Worm (Caenorhabditis elegans) whole organism, L4 larva: ENCODE measurements around the gene C06A12.8.

Experiments
- F10B5.3 ChIP-seq: sonication (generic microtip); optimal IDR thresholded peaks from 2 replicates; lab custom pipeline; 2016; ENCODE audit warnings: mild to moderate bottlenecking, missing genetic modification characterization, missing compliant biosample characterization
- F26F4.8 ChIP-seq: fragments of 200-800 bp; sonication (Bioruptor generic); conservative IDR thresholded peaks from 2 replicates; pipeline ENCODE4 v1.3.6; 2022; ENCODE audit warnings: missing genetic modification characterization, missing compliant biosample characterization
- Y105C5A.15 ChIP-seq: fragments of 200-800 bp; sonication (Bioruptor generic); IDR thresholded peaks from 2 replicates; pipeline ENCODE4 v1.3.6; 2022; ENCODE audit warnings: missing genetic modification characterization, missing compliant biosample characterization
- Y48G9A.11 ChIP-seq: fragments of 200-800 bp; sonication (Bioruptor generic); IDR thresholded peaks from 2 replicates; pipeline ENCODE4 v1.3.6; 2022; ENCODE audit warnings: missing genetic modification reagents, missing genetic modification characterization, missing compliant biosample characterization
- Y75B8A.6 ChIP-seq: fragments of 200-800 bp; sonication (Bioruptor generic); IDR thresholded peaks from 2 replicates; pipeline ENCODE4 v1.3.6; 2022; ENCODE audit warnings: missing genetic modification reagents, missing genetic modification characterization, missing compliant biosample characterization
- ZK337.2 ChIP-seq: fragments of 200-800 bp; sonication (Bioruptor generic); IDR thresholded peaks from 2 replicates; pipeline ENCODE4 v1.3.6; 2022; ENCODE audit warnings: missing genetic modification reagents, missing genetic modification characterization, missing compliant biosample characterization
- ama-1 ChIP-seq: fragments of 150-350 bp; optimal IDR thresholded peaks from 2 replicates; lab custom pipeline; 2014; ENCODE audit warnings: inconsistent platforms, mixed read lengths
- ceh-62 ChIP-seq: sonication (generic microtip); optimal IDR thresholded peaks from 2 replicates; lab custom pipeline; 2017; ENCODE audit warnings: missing biosample characterization, missing genetic modification characterization
- cey-2 ChIP-seq: sonication (generic microtip); optimal IDR thresholded peaks from 3 replicates; lab custom pipeline; 2017; ENCODE audit warnings: missing genetic modification characterization, mild to moderate bottlenecking, missing compliant biosample characterization, antibody characterized with exemption, borderline replicate concordance; ENCODE audit not compliant: insufficient read depth
- ctbp-1 ChIP-seq: fragments of 200-800 bp; sonication (Bioruptor generic); IDR thresholded peaks from 2 replicates; pipeline ENCODE4 v1.3.6; 2022; ENCODE audit warnings: missing genetic modification reagents, missing genetic modification characterization, missing compliant biosample characterization
- daf-12 ChIP-seq: fragments of 150-350 bp; optimal IDR thresholded peaks from 2 replicates; lab custom pipeline; 2014; ENCODE audit warnings: missing biosample characterization, missing genetic modification reagents, missing genetic modification characterization
- daf-16 ChIP-seq, 3 experiments: sonication (generic microtip); optimal IDR thresholded peaks; 2 replicates each; lab custom pipeline; 2016 to 2017; ENCODE audit warnings: missing genetic modification characterization in 3 of 3, missing genetic modification reagents in 3 of 3, mild to moderate bottlenecking in 2 of 3, missing compliant biosample characterization in 2 of 3, missing biosample characterization in 1 of 3, moderate library complexity in 1 of 3
- dmd-6 ChIP-seq: fragments of 200-800 bp; sonication (Bioruptor generic); IDR thresholded peaks from 2 replicates; pipeline ENCODE4 v1.3.6; 2022; ENCODE audit warnings: missing genetic modification reagents, missing genetic modification characterization, missing compliant biosample characterization
- dmd-8 ChIP-seq: fragments of 200-800 bp; sonication (Bioruptor generic); IDR thresholded peaks from 2 replicates; pipeline ENCODE4 v1.3.6; 2022; ENCODE audit warnings: missing genetic modification characterization, missing compliant biosample characterization
- dmd-9 ChIP-seq: fragments of 200-800 bp; sonication (Bioruptor generic); IDR thresholded peaks from 2 replicates; pipeline ENCODE4 v1.3.6; 2022; ENCODE audit warnings: missing genetic modification reagents, missing genetic modification characterization, missing compliant biosample characterization
- dve-1 ChIP-seq: sonication (generic microtip); optimal IDR thresholded peaks from 2 replicates; lab custom pipeline; 2017; ENCODE audit warnings: antibody characterized with exemption, mild to moderate bottlenecking, missing genetic modification characterization, missing compliant biosample characterization; ENCODE audit not compliant: insufficient read depth
- egl-43 ChIP-seq: fragments of 200-800 bp; sonication (Bioruptor generic); IDR thresholded peaks from 2 replicates; pipeline ENCODE4 v1.3.6; 2022; ENCODE audit warnings: missing genetic modification reagents, missing genetic modification characterization, missing compliant biosample characterization
- fkh-10 ChIP-seq: fragments of 150-350 bp; optimal IDR thresholded peaks from 2 replicates; lab custom pipeline; 2014; ENCODE audit warnings: missing biosample characterization, missing genetic modification reagents, missing genetic modification characterization
- hlh-11 ChIP-seq: fragments of 200-800 bp; sonication (Bioruptor generic); optimal IDR thresholded peaks from 2 replicates; lab custom pipeline; 2018; ENCODE audit warnings: mild to moderate bottlenecking, missing genetic modification characterization, missing compliant biosample characterization
- hlh-30 ChIP-seq: sonication (generic microtip); optimal IDR thresholded peaks from 2 replicates; lab custom pipeline; 2017; ENCODE audit warnings: antibody characterized with exemption, mild to moderate bottlenecking, missing genetic modification characterization, missing compliant biosample characterization; ENCODE audit not compliant: insufficient read depth
- hmg-1.1 ChIP-seq: fragments of 200-800 bp; sonication (Bioruptor generic); IDR thresholded peaks from 2 replicates; pipeline ENCODE4 v1.3.6; 2022; ENCODE audit warnings: missing genetic modification reagents, missing genetic modification characterization, missing compliant biosample characterization
- jun-1 ChIP-seq: fragments of 150-350 bp; optimal IDR thresholded peaks from 2 replicates; lab custom pipeline; 2014; ENCODE audit warnings: missing biosample characterization, missing genetic modification reagents, missing genetic modification characterization
- lim-7 ChIP-seq: fragments of 200-800 bp; sonication (Bioruptor generic); IDR thresholded peaks from 2 replicates; pipeline ENCODE4 v1.3.6; 2022; ENCODE audit warnings: missing genetic modification characterization, missing compliant biosample characterization
- lin-38 ChIP-seq: fragments of 200-800 bp; sonication (Bioruptor generic); IDR thresholded peaks from 2 replicates; pipeline ENCODE4 v1.3.6; 2022; ENCODE audit warnings: missing genetic modification reagents, missing genetic modification characterization, missing compliant biosample characterization
- lin-39 ChIP-seq: fragments of 150-350 bp; optimal IDR thresholded peaks from 2 replicates; lab custom pipeline; 2014; ENCODE audit warnings: missing biosample characterization, missing genetic modification reagents, missing genetic modification characterization
- lsy-2 ChIP-seq, 2 experiments: fragments of 150-350 bp in 1 of 2; sonication (generic microtip) in 1 of 2; optimal IDR thresholded peaks; 2 replicates each; lab custom pipeline; 2014 to 2017; ENCODE audit warnings: missing biosample characterization in 2 of 2, missing genetic modification characterization in 2 of 2
- madf-9 ChIP-seq: fragments of 200-800 bp; sonication (Bioruptor generic); conservative IDR thresholded peaks from 2 replicates; pipeline ENCODE4 v1.3.6; 2022; ENCODE audit warnings: missing genetic modification reagents, missing genetic modification characterization, missing compliant biosample characterization
- mdt-29 ChIP-seq: fragments of 200-800 bp; sonication (Bioruptor generic); IDR thresholded peaks from 2 replicates; pipeline ENCODE4 v1.3.6; 2022; ENCODE audit warnings: missing genetic modification reagents, missing genetic modification characterization, missing compliant biosample characterization
- mes-2 ChIP-seq: sonication (generic microtip); optimal IDR thresholded peaks from 2 replicates; lab custom pipeline; 2016; ENCODE audit warnings: missing genotype, mild to moderate bottlenecking, missing genetic modification characterization, missing compliant biosample characterization; ENCODE audit not compliant: poor library complexity, severe bottlenecking
- nhr-10 ChIP-seq: fragments of 150-350 bp; optimal IDR thresholded peaks from 2 replicates; lab custom pipeline; 2014; ENCODE audit warnings: missing biosample characterization, missing genetic modification characterization
- nhr-237 ChIP-seq: sonication (generic microtip); optimal IDR thresholded peaks from 2 replicates; lab custom pipeline; 2017; ENCODE audit warnings: missing biosample characterization, missing genetic modification characterization
- nhr-25 ChIP-seq: sonication (generic microtip); optimal IDR thresholded peaks from 2 replicates; lab custom pipeline; 2017; ENCODE audit warnings: missing genetic modification characterization, mild to moderate bottlenecking, missing compliant biosample characterization, antibody characterized with exemption, moderate library complexity, borderline replicate concordance; ENCODE audit not compliant: insufficient read depth
- nhr-28 ChIP-seq: fragments of 150-350 bp; optimal IDR thresholded peaks from 2 replicates; lab custom pipeline; 2014; ENCODE audit warnings: missing biosample characterization, missing genetic modification characterization
- nhr-42 ChIP-seq: fragments of 200-800 bp; sonication (Bioruptor generic); IDR thresholded peaks from 2 replicates; pipeline ENCODE4 v1.3.6; 2022; ENCODE audit warnings: missing genetic modification characterization, missing compliant biosample characterization
- nhr-48 ChIP-seq: sonication (generic microtip); optimal IDR thresholded peaks from 2 replicates; lab custom pipeline; 2016; ENCODE audit warnings: mild to moderate bottlenecking, missing genetic modification characterization, missing compliant biosample characterization
- nhr-6 ChIP-seq: fragments of 150-350 bp; optimal IDR thresholded peaks from 2 replicates; lab custom pipeline; 2014; ENCODE audit warnings: missing biosample characterization, missing genetic modification characterization
- nhr-76 ChIP-seq: fragments of 150-350 bp; optimal IDR thresholded peaks from 2 replicates; lab custom pipeline; 2014; ENCODE audit warnings: missing biosample characterization, missing genetic modification characterization
- pha-4 ChIP-seq, 2 experiments: fragments of 150-350 bp in 1 of 2; fragments of 200-800 bp in 1 of 2; sonication (Bioruptor generic) in 1 of 2; IDR thresholded peaks in 1 of 2; optimal IDR thresholded peaks in 1 of 2; 2 replicates each; pipeline versions ENCODE4 v1.3.6 to Lab custom; 2014 to 2022; ENCODE audit warnings: missing genetic modification characterization in 2 of 2, missing genetic modification reagents in 2 of 2, missing biosample characterization in 1 of 2, missing compliant biosample characterization in 1 of 2
- set-16 ChIP-seq: fragments of 200-800 bp; sonication (Bioruptor generic); IDR thresholded peaks from 2 replicates; pipeline ENCODE4 v1.3.6; 2022; ENCODE audit warnings: missing genetic modification reagents, missing genetic modification characterization, missing compliant biosample characterization
- snpc-1.2 ChIP-seq: fragments of 200-800 bp; sonication (Bioruptor generic); IDR thresholded peaks from 2 replicates; pipeline ENCODE4 v1.3.6; 2022; ENCODE audit warnings: missing genetic modification reagents, missing genetic modification characterization, missing compliant biosample characterization
- tag-97 ChIP-seq: fragments of 200-800 bp; sonication (Bioruptor generic); IDR thresholded peaks from 2 replicates; pipeline ENCODE4 v1.3.6; 2022; ENCODE audit warnings: missing genetic modification characterization, missing compliant biosample characterization
- unc-130 ChIP-seq: sonication (generic microtip); optimal IDR thresholded peaks from 2 replicates; lab custom pipeline; 2016; ENCODE audit warnings: missing genetic modification reagents, missing genetic modification characterization, missing compliant biosample characterization
- zfp-3 ChIP-seq: fragments of 200-800 bp; sonication (Bioruptor generic); conservative IDR thresholded peaks from 2 replicates; pipeline ENCODE4 v1.3.6; 2022; ENCODE audit warnings: missing genetic modification reagents, missing genetic modification characterization, missing compliant biosample characterization
- zip-2 ChIP-seq: fragments of 150-350 bp; optimal IDR thresholded peaks from 2 replicates; lab custom pipeline; 2014; ENCODE audit warnings: missing biosample characterization, missing genetic modification characterization

The C06A12.8 gene

DNA sequence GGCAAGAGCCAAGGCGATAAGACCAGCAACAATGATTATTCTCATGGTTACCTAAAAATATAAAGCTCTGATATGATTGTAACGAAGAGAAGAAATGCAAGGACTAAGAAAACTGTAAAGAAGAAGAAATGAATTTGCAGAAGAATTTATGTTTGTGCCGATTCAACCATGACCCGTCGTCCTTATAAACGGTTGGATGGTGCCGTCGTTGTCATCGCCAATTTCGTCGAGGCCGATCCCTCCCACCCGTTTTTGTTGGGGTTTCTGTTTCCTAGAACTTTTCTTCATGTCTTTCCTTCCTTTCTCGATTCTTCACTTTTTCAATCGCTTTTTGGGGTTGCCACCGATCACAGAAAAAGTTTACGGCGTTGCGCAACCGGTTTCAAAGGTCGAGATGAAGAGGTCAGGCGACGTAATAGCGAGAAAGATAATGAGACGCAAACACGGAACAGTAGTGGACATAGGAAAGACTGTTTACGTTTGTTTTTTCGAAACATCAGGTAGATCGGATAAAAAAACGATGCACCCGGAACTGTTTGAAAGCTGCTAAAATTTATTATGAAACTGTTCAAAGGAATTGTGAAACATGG, 34.8 kb downstream of the C06A12.8 start, which contains the start of gene epic-1 (continued):
- TF ChIP-seq Y105C5A.15 (no peak), dve-1 (tag; lab: Kevin White, UChicago) (peak; percentile 18), nhr-25 (tag; lab: Kevin White, UChicago) (peak; percentile 64), lim-7 (GFP tag; lab: Robert Waterston, UW) (no peak), dmd-8 (GFP tag; lab: Robert Waterston, UW) (no peak), snpc-1.2 (GFP tag; lab: Robert Waterston, UW) (no peak), F26F4.8 (GFP tag; lab: Robert Waterston, UW) (no peak), dmd-6 (peak; percentile 32; the same call in 1 of the 2 replicates), Y75B8A.6 (GFP tag; lab: Robert Waterston, UW) (no peak), nhr-10 (tag; lab: Kevin White, UChicago) (no peak), unc-130 (no peak), hlh-11 (tag; lab: Kevin White, UChicago) (peak; percentile 55), jun-1 (tag; lab: Kevin White, UChicago) (no peak)

DNA sequence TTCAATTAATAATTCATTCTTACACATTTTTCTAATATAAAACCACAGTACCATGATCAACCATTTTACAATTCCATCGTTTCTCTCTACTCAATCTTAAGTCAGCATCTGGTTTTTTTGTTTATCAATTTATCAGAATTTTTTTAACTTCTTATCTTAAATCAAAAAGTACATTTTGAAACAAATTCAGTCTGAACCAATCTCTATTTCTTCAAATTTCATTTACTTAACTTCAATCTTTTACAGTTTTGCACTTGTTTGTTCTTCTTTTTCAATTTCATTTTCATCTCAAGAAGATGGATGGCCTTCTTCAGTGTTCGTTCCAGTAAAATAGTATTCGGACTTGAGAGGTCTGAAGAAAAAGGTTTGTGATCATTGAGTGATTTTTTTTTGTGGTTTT, 35.9 kb downstream of the C06A12.8 start, which contains the start of gene gba-3:
TSS of gene gba-3 (plus strand) at position 301 of the 400 bp plus-strand sequence.
- TF ChIP-seq nhr-48 (tag; lab: Kevin White, UChicago) (no peak), unc-130 (no peak), egl-43 (GFP tag; lab: Robert Waterston, UW) (no peak), ama-1 (no peak), F10B5.3 (tag; lab: Kevin White, UChicago) (no peak), lin-38 (GFP tag; lab: Robert Waterston, UW) (no peak), nhr-237 (tag; lab: Kevin White, UChicago) (no peak), lin-39 (no peak), lsy-2 (tag; optimal IDR thresholded peaks at IDR 0.05; lab: Kevin White, UChicago) (no peak), daf-16 (GFP tag; optimal IDR thresholded peaks at IDR 0.05; lab: Kevin White, UChicago) (no peak), daf-16 (tag; optimal IDR thresholded peaks at IDR 0.05; lab: Kevin White, UChicago) (no peak), madf-9 (GFP tag; lab: Robert Waterston, UW) (no peak), dmd-9 (no peak), nhr-6 (tag; lab: Kevin White, UChicago) (no peak), hlh-30 (no peak)

DNA sequence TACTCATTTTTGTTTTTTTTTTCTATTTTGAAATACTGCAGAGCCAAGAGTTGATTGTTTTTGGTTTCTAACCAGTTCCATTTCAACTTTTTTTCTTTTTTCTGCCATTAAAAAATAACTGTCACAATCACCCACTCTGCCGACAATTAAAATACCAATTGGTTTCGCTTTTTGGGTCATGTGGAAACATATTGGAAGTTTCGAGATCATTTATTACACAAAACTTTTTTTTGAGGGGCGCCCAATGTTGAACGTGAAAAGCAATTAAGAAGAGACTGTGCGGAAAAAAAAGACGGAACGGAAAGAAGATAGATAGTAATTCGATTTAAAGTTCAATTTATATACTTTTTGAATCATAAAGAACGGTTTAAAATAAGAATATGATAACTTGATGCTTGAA, 36.9 kb downstream of the C06A12.8 start:
- TF ChIP-seq ctbp-1 (GFP tag; lab: Robert Waterston, UW) (peak; percentile 34; the same call in 1 of the 2 replicates), cey-2 (tag; lab: Kevin White, UChicago) (peak; percentile 56), Y48G9A.11 (GFP tag; lab: Robert Waterston, UW) (no peak), dve-1 (tag; lab: Kevin White, UChicago) (peak; percentile 42), ceh-62 (tag; lab: Kevin White, UChicago) (no peak), daf-12 (tag; lab: Kevin White, UChicago) (no peak), lin-39 (no peak), tag-97 (GFP tag; lab: Robert Waterston, UW) (no peak), nhr-28 (tag; lab: Kevin White, UChicago) (peak; percentile 1), nhr-76 (tag; lab: Kevin White, UChicago) (no peak), zfp-3 (GFP tag; lab: Robert Waterston, UW) (no peak), set-16 (GFP tag; lab: Robert Waterston, UW) (no peak), dmd-6 (no peak), pha-4 (GFP tag; IDR thresholded peaks at IDR 0.05; lab: Robert Waterston, UW) (no peak), pha-4 (tag; optimal IDR thresholded peaks at IDR 0.05; lab: Kevin White, UChicago) (no peak), hmg-1.1 (GFP tag; lab: Robert Waterston, UW) (0 out of 2 replicates have a peak, but pooled peaks have one; percentile 14), nhr-42 (GFP tag; lab: Robert Waterston, UW) (no peak), ZK337.2 (no peak), mes-2 (tag; lab: Kevin White, UChicago) (no peak), hlh-30 (peak; percentile 40), fkh-10 (GFP tag; lab: Kevin White, UChicago) (no peak), mdt-29 (GFP tag; lab: Robert Waterston, UW) (0 out of 2 replicates have a peak, but pooled peaks have one; percentile 18), zip-2 (tag; lab: Kevin White, UChicago) (no peak)
- TF ChIP-seq, all 104 proteins: peak for 7
